Fruit fly (Drosophila melanogaster) whole organism, embryonic: Measurements from ENCODE around the gene CG14854.

ENCODE experiments used
- Aef1 ChIP-seq: fragments of 200-800 bp; sonication (Bioruptor generic); IDR thresholded peaks from 3 replicates; pipeline ENCODE4 v1.3.6; 2022; ENCODE audit warnings: missing biosample characterization, missing genetic modification characterization
- CG10462 ChIP-seq: fragments of 200-800 bp; sonication (Bioruptor generic); optimal IDR thresholded peaks from 2 replicates; lab custom pipeline; 2016; ENCODE audit warnings: missing biosample characterization, missing genetic modification characterization
- CG12219 ChIP-seq: fragments of 200-800 bp; sonication (Bioruptor generic); optimal IDR thresholded peaks from 3 replicates; lab custom pipeline; 2018; ENCODE audit warnings: missing biosample characterization, mild to moderate bottlenecking, missing genetic modification characterization
- CG12769 ChIP-seq: fragments of 200-800 bp; sonication (Bioruptor generic); optimal IDR thresholded peaks from 2 replicates; lab custom pipeline; 2019; ENCODE audit warnings: missing biosample characterization, mild to moderate bottlenecking, missing genetic modification characterization, moderate library complexity
- CG13894 ChIP-seq: fragments of 200-800 bp; sonication (Bioruptor generic); optimal IDR thresholded peaks from 3 replicates; lab custom pipeline; 2018; ENCODE audit warnings: missing biosample characterization, mild to moderate bottlenecking, missing genetic modification characterization, moderate library complexity
- CG16779 ChIP-seq: fragments of 200-800 bp; sonication (Bioruptor generic); IDR thresholded peaks from 2 replicates; pipeline ENCODE4 v1.3.6; 2022; ENCODE audit warnings: missing biosample characterization, missing genetic modification characterization
- CG17361 ChIP-seq: fragments of 200-800 bp; sonication (Bioruptor generic); IDR thresholded peaks from 3 replicates; pipeline ENCODE4 v1.3.6; 2022; ENCODE audit warnings: missing biosample characterization, missing genetic modification characterization
- CG18619 ChIP-seq: fragments of 200-800 bp; sonication (Bioruptor generic); optimal IDR thresholded peaks from 3 replicates; lab custom pipeline; 2017; ENCODE audit warnings: missing biosample characterization, mild to moderate bottlenecking, missing genetic modification characterization
- CG2889 ChIP-seq: fragments of 200-800 bp; sonication (Bioruptor generic); IDR thresholded peaks from 3 replicates; pipeline ENCODE4 v1.3.6; 2022; ENCODE audit warnings: missing biosample characterization, missing genetic modification characterization
- CG30403 ChIP-seq: fragments of 200-800 bp; sonication (Bioruptor generic); optimal IDR thresholded peaks from 3 replicates; lab custom pipeline; 2016; ENCODE audit warnings: missing biosample characterization, missing genetic modification characterization
- CG3163 ChIP-seq: fragments of 200-800 bp; sonication (Bioruptor generic); optimal IDR thresholded peaks from 3 replicates; lab custom pipeline; 2016; ENCODE audit warnings: missing biosample characterization, missing genetic modification characterization
- CG3838 ChIP-seq: fragments of 200-800 bp; sonication (Bioruptor generic); optimal IDR thresholded peaks from 3 replicates; lab custom pipeline; 2016; ENCODE audit warnings: missing biosample characterization, missing genetic modification characterization
- CG7987 ChIP-seq: fragments of 200-800 bp; sonication (Bioruptor generic); optimal IDR thresholded peaks from 2 replicates; lab custom pipeline; 2018; ENCODE audit warnings: missing biosample characterization, mild to moderate bottlenecking, missing genetic modification characterization, moderate library complexity
- Camta ChIP-seq: fragments of 200-800 bp; sonication (Bioruptor generic); optimal IDR thresholded peaks from 2 replicates; lab custom pipeline; 2016; ENCODE audit warnings: missing biosample characterization, missing genetic modification characterization
- Dip2 ChIP-seq: fragments of 200-800 bp; sonication (Bioruptor generic); IDR thresholded peaks from 2 replicates; pipeline ENCODE4 v1.3.6; 2022; ENCODE audit warnings: missing biosample characterization, missing genetic modification characterization
- Dll ChIP-seq: fragments of 200-800 bp; sonication (Bioruptor generic); IDR thresholded peaks from 4 replicates; pipeline ENCODE4 v1.3.6; 2022; ENCODE audit warnings: missing biosample characterization, missing genetic modification characterization; ENCODE audit not compliant: partially characterized antibody
- Ets65A ChIP-seq: fragments of 200-800 bp; sonication (Bioruptor generic); peaks from one replicate; lab custom pipeline; 2016; ENCODE audit warnings: missing biosample characterization, missing genetic modification characterization
- Fer2 ChIP-seq: fragments of 200-800 bp; sonication (Bioruptor generic); optimal IDR thresholded peaks from 2 replicates; lab custom pipeline; 2018; ENCODE audit warnings: missing biosample characterization, mild to moderate bottlenecking, missing genetic modification characterization, moderate library complexity
- Gug ChIP-seq: fragments of 200-800 bp; sonication (Bioruptor generic); IDR thresholded peaks from 4 replicates; pipeline ENCODE4 v1.3.6; 2022; ENCODE audit warnings: missing biosample characterization, missing genetic modification characterization
- Hey ChIP-seq: fragments of 200-800 bp; sonication (Bioruptor generic); optimal IDR thresholded peaks from 3 replicates; lab custom pipeline; 2018; ENCODE audit warnings: missing biosample characterization, mild to moderate bottlenecking, missing genetic modification characterization
- Jarid2 ChIP-seq: fragments of 200-800 bp; sonication (Bioruptor generic); optimal IDR thresholded peaks from 3 replicates; lab custom pipeline; 2017; ENCODE audit warnings: mild to moderate bottlenecking, missing biosample characterization, missing genetic modification reagents, missing genetic modification characterization
- Mes4 ChIP-seq: fragments of 200-800 bp; sonication (Bioruptor generic); optimal IDR thresholded peaks from 2 replicates; lab custom pipeline; 2016; ENCODE audit warnings: missing biosample characterization, missing genetic modification characterization
- PHDP ChIP-seq: fragments of 200-800 bp; sonication (Bioruptor generic); optimal IDR thresholded peaks from 3 replicates; lab custom pipeline; 2018; ENCODE audit warnings: missing biosample characterization, mild to moderate bottlenecking, missing genetic modification characterization, moderate library complexity
- Ravus ChIP-seq: fragments of 200-800 bp; sonication (Bioruptor generic); IDR thresholded peaks from 2 replicates; pipeline ENCODE4 v1.3.6; 2022; ENCODE audit warnings: missing biosample characterization, missing genetic modification characterization
- abd-A ChIP-seq: fragments of 200-800 bp; sonication (Bioruptor generic); optimal IDR thresholded peaks from 3 replicates; lab custom pipeline; 2019; ENCODE audit warnings: missing biosample characterization, mild to moderate bottlenecking, missing genetic modification characterization, moderate library complexity
- ato ChIP-seq: fragments of 200-800 bp; sonication (Bioruptor generic); IDR thresholded peaks from 2 replicates; pipeline ENCODE4 v1.3.6; 2022; ENCODE audit warnings: missing biosample characterization, missing genetic modification characterization; ENCODE audit not compliant: partially characterized antibody
- bbx ChIP-seq: fragments of 200-800 bp; sonication (Bioruptor generic); IDR thresholded peaks from 2 replicates; pipeline ENCODE4 v1.3.6; 2022; ENCODE audit warnings: missing biosample characterization, missing genetic modification characterization; ENCODE audit not compliant: partially characterized antibody
- bsh ChIP-seq, 2 experiments: fragments of 200-800 bp; sonication (Bioruptor generic); optimal IDR thresholded peaks; 2 replicates each; lab custom pipeline; 2017 to 2018; ENCODE audit warnings: mild to moderate bottlenecking in 2 of 2, missing biosample characterization in 2 of 2, missing genetic modification characterization in 2 of 2, moderate library complexity in 1 of 2
- dmrt99B ChIP-seq: fragments of 200-800 bp; sonication (Bioruptor generic); optimal IDR thresholded peaks from 2 replicates; lab custom pipeline; 2018; ENCODE audit warnings: missing biosample characterization, mild to moderate bottlenecking, missing genetic modification characterization, moderate library complexity
- en ChIP-seq: fragments of 200-800 bp; sonication (Bioruptor generic); optimal IDR thresholded peaks from 2 replicates; lab custom pipeline; 2016; ENCODE audit warnings: missing biosample characterization, missing genetic modification characterization
- ewg ChIP-seq: fragments of 200-800 bp; sonication (Bioruptor generic); optimal IDR thresholded peaks from 3 replicates; lab custom pipeline; 2017; ENCODE audit warnings: mild to moderate bottlenecking, missing biosample characterization, missing genetic modification reagents, missing genetic modification characterization
- fd102C ChIP-seq: fragments of 200-800 bp; sonication (Bioruptor generic); optimal IDR thresholded peaks from 2 replicates; lab custom pipeline; 2018; ENCODE audit warnings: missing biosample characterization, mild to moderate bottlenecking, missing genetic modification characterization, moderate library complexity
- gcm ChIP-seq: fragments of 200-800 bp; sonication (Bioruptor generic); optimal IDR thresholded peaks from 2 replicates; lab custom pipeline; 2019; ENCODE audit warnings: missing biosample characterization, mild to moderate bottlenecking, missing genetic modification characterization, moderate library complexity
- h ChIP-seq: fragments of >200 bp; optimal IDR thresholded peaks from 2 replicates; lab custom pipeline; 2017
- ham ChIP-seq: fragments of 200-800 bp; sonication (Bioruptor generic); IDR thresholded peaks from 2 replicates; pipeline ENCODE4 v1.3.6; 2022; ENCODE audit warnings: missing biosample characterization, missing genetic modification characterization
- hth ChIP-seq: fragments of >200 bp; optimal IDR thresholded peaks from 2 replicates; lab custom pipeline; 2017; ENCODE audit warnings: inconsistent platforms
- ind ChIP-seq: fragments of 200-800 bp; sonication (Bioruptor generic); optimal IDR thresholded peaks from 3 replicates; lab custom pipeline; 2016; ENCODE audit warnings: missing biosample characterization, missing genetic modification characterization
- luna ChIP-seq: fragments of 200-800 bp; sonication (Bioruptor generic); optimal IDR thresholded peaks from 2 replicates; lab custom pipeline; 2016; ENCODE audit warnings: missing biosample characterization, missing genetic modification characterization
- psq ChIP-seq: fragments of 200-800 bp; sonication (Bioruptor generic); optimal IDR thresholded peaks from 2 replicates; lab custom pipeline; 2017; ENCODE audit warnings: missing biosample characterization, missing genetic modification characterization
- slp2 ChIP-seq: fragments of 200-800 bp; sonication (Bioruptor generic); optimal IDR thresholded peaks from 2 replicates; lab custom pipeline; 2016; ENCODE audit warnings: missing biosample characterization, missing genetic modification characterization
- tna ChIP-seq: fragments of 200-800 bp; sonication (Bioruptor generic); IDR thresholded peaks from 2 replicates; pipeline ENCODE4 v1.3.6; 2022; ENCODE audit warnings: missing biosample characterization, missing genetic modification characterization; ENCODE audit not compliant: partially characterized antibody
- usp ChIP-seq: fragments of >200 bp; optimal IDR thresholded peaks from 2 replicates; lab custom pipeline; 2017; ENCODE audit warnings: missing biosample characterization, missing genetic modification characterization
- zfh2 ChIP-seq: fragments of 200-800 bp; sonication (Bioruptor generic); optimal IDR thresholded peaks from 2 replicates; lab custom pipeline; 2016; ENCODE audit warnings: missing biosample characterization, missing genetic modification characterization

The CG14854 gene

dm6 chr3R:14557480-14558354 is 2.1 kb downstream of the CG14854 start, which contains the start of gene Pde6 (continued):
- TF ChIP-seq Jarid2 (GFP tag; lab: Kevin White, UChicago) (peak; percentile 82), usp (GFP tag; lab: Kevin White, UChicago) (no peak), Gug (GFP tag; lab: Robert Waterston, UW) (peak; percentile 19; the same call in 1 of the 4 replicates), slp2 (GFP tag; lab: Kevin White, UChicago) (no peak), CG16779 (GFP tag; lab: Robert Waterston, UW) (peak; percentile 79; the same call in 1 of the 2 replicates), ind (no peak), gcm (GFP tag; lab: Kevin White, UChicago) (no peak), fd102C (no peak), Camta (GFP tag; lab: Kevin White, UChicago) (no peak), dmrt99B (no peak), CG17361 (GFP tag; lab: Robert Waterston, UW) (no peak), CG2889 (GFP tag; lab: Robert Waterston, UW) (no peak), CG3838 (no peak), ato (GFP tag; lab: Robert Waterston, UW) (no peak), en (GFP tag; lab: Kevin White, UChicago) (no peak), bbx (GFP tag; lab: Robert Waterston, UW) (peak; percentile 27; the same call in 1 of the 2 replicates), CG18619 (GFP tag; lab: Kevin White, UChicago) (no peak), h (lab: Kevin White, UChicago) (no peak), Mes4 (no peak), CG12219 (GFP tag; lab: Kevin White, UChicago) (no peak), Hey (tag; lab: Kevin White, UChicago) (peak; percentile 1), Dll (GFP tag; lab: Robert Waterston, UW) (no peak), CG10462 (no peak), PHDP (tag; lab: Kevin White, UChicago) (no peak), CG30403 (GFP tag; lab: Kevin White, UChicago) (no peak), zfh2 (GFP tag; lab: Kevin White, UChicago) (no peak), Dip2 (GFP tag; lab: Robert Waterston, UW) (no peak), Ravus (GFP tag; lab: Robert Waterston, UW) (peak; percentile 54), Aef1 (GFP tag; lab: Robert Waterston, UW) (no peak), bsh (GFP tag; optimal IDR thresholded peaks at IDR 0.05; lab: Kevin White, UChicago) (peak in 1 of 2 experiments; percentile 78), ewg (no peak), Fer2 (tag; lab: Kevin White, UChicago) (no peak), tna (GFP tag; lab: Robert Waterston, UW) (0 out of 2 replicates have a peak, but pooled peaks have one; percentile 30), CG3163 (no peak), CG12769 (tag; lab: Kevin White, UChicago) (peak; percentile 53), luna (no peak), ham (GFP tag; lab: Robert Waterston, UW) (no peak), psq (GFP tag; lab: Kevin White, UChicago) (no peak), CG7987 (no peak)

- peak; percentile 1 for TF ChIP-seq Ets65A (GFP tag; lab: Kevin White, UChicago)
- no peak for TF ChIP-seq hth (lab: Kevin White, UChicago)
- peak; percentile 56 for TF ChIP-seq abd-A
- peak; percentile 68 for TF ChIP-seq CG13894 (tag; lab: Kevin White, UChicago)
These were observed 4.8 kb downstream of the CG14854 start for dm6 chr3R:14555021-14555420.
